Worm (Caenorhabditis elegans) whole organism, L3 larva: ENCODE measurements around the gene C03C10.2.

Experiments
- ZK546.5 ChIP-seq: sonication (generic microtip); optimal IDR thresholded peaks from 2 replicates; lab custom pipeline; 2017; ENCODE audit warnings: missing biosample characterization, missing genetic modification characterization
- aly-2 ChIP-seq: fragments of 150-350 bp; optimal IDR thresholded peaks from 2 replicates; lab custom pipeline; 2014; ENCODE audit warnings: missing biosample characterization, missing genetic modification characterization
- ceh-28 ChIP-seq: fragments of 150-350 bp; optimal IDR thresholded peaks from 2 replicates; lab custom pipeline; 2014; ENCODE audit warnings: missing biosample characterization, missing genetic modification reagents, missing genetic modification characterization
- ceh-9 ChIP-seq: sonication (generic microtip); optimal IDR thresholded peaks from 2 replicates; lab custom pipeline; 2018; ENCODE audit warnings: missing biosample characterization, missing genetic modification characterization
- daf-12 ChIP-seq: fragments of 150-350 bp; optimal IDR thresholded peaks from 2 replicates; lab custom pipeline; 2014; ENCODE audit warnings: missing biosample characterization, missing genetic modification reagents, missing genetic modification characterization
- egl-27 ChIP-seq: sonication (generic microtip); optimal IDR thresholded peaks from 4 replicates; lab custom pipeline; 2017; ENCODE audit warnings: missing biosample characterization, missing genetic modification reagents, missing genetic modification characterization
- elt-2 ChIP-seq: sonication (generic microtip); optimal IDR thresholded peaks from 2 replicates; lab custom pipeline; 2016; ENCODE audit warnings: missing genetic modification reagents, mild to moderate bottlenecking, missing genetic modification characterization, missing compliant biosample characterization
- fkh-10 ChIP-seq: sonication (generic microtip); optimal IDR thresholded peaks from 2 replicates; lab custom pipeline; 2017; ENCODE audit warnings: missing biosample characterization, missing genetic modification reagents, missing genetic modification characterization
- fkh-2 ChIP-seq: fragments of 150-350 bp; optimal IDR thresholded peaks from 2 replicates; lab custom pipeline; 2014; ENCODE audit warnings: missing biosample characterization, missing genetic modification reagents, missing genetic modification characterization
- hmg-11 ChIP-seq: sonication (generic microtip); optimal IDR thresholded peaks from 2 replicates; lab custom pipeline; 2016; ENCODE audit warnings: missing genetic modification characterization, missing compliant biosample characterization
- jun-1 ChIP-seq: fragments of 150-350 bp; optimal IDR thresholded peaks from 2 replicates; lab custom pipeline; 2014; ENCODE audit warnings: missing biosample characterization, missing genetic modification reagents, missing genetic modification characterization
- lin-15B ChIP-seq: fragments of 150-350 bp; optimal IDR thresholded peaks from 2 replicates; lab custom pipeline; 2014; ENCODE audit warnings: missing biosample characterization, missing genetic modification characterization
- lin-39 ChIP-seq: fragments of 150-350 bp; optimal IDR thresholded peaks from 2 replicates; lab custom pipeline; 2018; ENCODE audit warnings: missing biosample characterization, missing genetic modification reagents, missing genetic modification characterization
- mdl-1 ChIP-seq: fragments of 150-350 bp; optimal IDR thresholded peaks from 2 replicates; lab custom pipeline; 2014; ENCODE audit warnings: missing biosample characterization, missing genetic modification characterization
- mml-1 ChIP-seq: fragments of 150-350 bp; sonication (generic microtip); optimal IDR thresholded peaks from 3 replicates; lab custom pipeline; 2014; ENCODE audit warnings: missing biosample characterization, missing genetic modification characterization
- nfya-1 ChIP-seq: sonication (generic microtip); optimal IDR thresholded peaks from 2 replicates; lab custom pipeline; 2017; ENCODE audit warnings: missing genetic modification characterization, mild to moderate bottlenecking, missing compliant biosample characterization, antibody characterized with exemption, moderate library complexity; ENCODE audit not compliant: insufficient read depth
- nhr-23 ChIP-seq: fragments of 150-350 bp; optimal IDR thresholded peaks from 2 replicates; lab custom pipeline; 2014; ENCODE audit warnings: missing biosample characterization, missing genetic modification reagents, missing genetic modification characterization
- nhr-237 ChIP-seq: fragments of 150-350 bp; optimal IDR thresholded peaks from 2 replicates; lab custom pipeline; 2014; ENCODE audit warnings: missing biosample characterization, missing genetic modification characterization
- nhr-43 ChIP-seq: sonication (generic microtip); optimal IDR thresholded peaks from 2 replicates; lab custom pipeline; 2016; ENCODE audit warnings: mild to moderate bottlenecking, missing genetic modification characterization, missing compliant biosample characterization; ENCODE audit not compliant: poor library complexity, severe bottlenecking
- nhr-67 ChIP-seq: fragments of 150-350 bp; optimal IDR thresholded peaks from 2 replicates; lab custom pipeline; 2014; ENCODE audit warnings: missing biosample characterization, missing genetic modification characterization
- nhr-76 ChIP-seq: fragments of 150-350 bp; sonication (generic microtip); optimal IDR thresholded peaks from 5 replicates; lab custom pipeline; 2014; ENCODE audit warnings: missing biosample characterization, missing genetic modification characterization
- nhr-77 ChIP-seq: fragments of 150-350 bp; optimal IDR thresholded peaks from 2 replicates; lab custom pipeline; 2014; ENCODE audit warnings: missing biosample characterization, missing genetic modification characterization
- sea-2 ChIP-seq: fragments of 150-350 bp; sonication (generic microtip); optimal IDR thresholded peaks from 4 replicates; lab custom pipeline; 2014; ENCODE audit warnings: missing biosample characterization, missing genetic modification reagents, missing genetic modification characterization
- snpc-4 ChIP-seq: fragments of 150-350 bp; optimal IDR thresholded peaks from 2 replicates; lab custom pipeline; 2014; ENCODE audit warnings: missing biosample characterization, missing genetic modification characterization
- zag-1 ChIP-seq: fragments of 150-350 bp; optimal IDR thresholded peaks from 2 replicates; lab custom pipeline; 2014; ENCODE audit warnings: missing biosample characterization, missing genetic modification characterization
- ztf-11 ChIP-seq: fragments of 150-350 bp; optimal IDR thresholded peaks from 2 replicates; lab custom pipeline; 2014; ENCODE audit warnings: missing biosample characterization, missing genetic modification characterization

C03C10.2 gene

DNA sequence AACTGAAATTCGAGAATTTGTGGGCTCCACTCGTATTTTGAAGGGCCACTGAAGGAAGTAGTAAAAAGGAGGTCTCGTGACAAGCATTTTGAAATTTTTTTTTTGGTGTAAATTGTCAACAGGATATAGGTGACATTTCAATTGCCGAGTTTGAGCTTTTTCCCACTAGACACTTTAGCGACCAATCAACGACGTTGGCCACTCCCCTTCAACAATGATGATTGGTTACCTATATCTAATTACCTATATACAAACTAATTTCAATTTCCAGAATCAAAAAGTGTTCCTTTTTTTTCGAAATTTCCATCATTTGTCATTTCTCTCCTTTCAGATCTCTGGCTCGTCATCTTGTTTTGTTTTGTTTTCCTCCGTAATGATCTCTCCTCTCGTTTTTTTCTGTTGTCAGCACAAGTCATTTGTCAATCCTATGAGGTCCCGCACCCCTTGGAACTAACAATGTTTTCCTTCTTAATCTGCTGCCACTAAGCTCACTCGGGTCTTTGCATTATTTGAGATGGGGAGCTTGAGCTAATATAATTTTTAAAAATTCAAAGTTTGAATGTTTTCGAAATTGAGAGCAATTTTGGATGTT is 17.2 kb downstream of the C03C10.2 start:
- TF ChIP-seq lin-39 (peak; percentile 90), nfya-1 (tag; lab: Kevin White, UChicago) (peak; percentile 57), ZK546.5 (tag; lab: Kevin White, UChicago) (no peak)

DNA sequence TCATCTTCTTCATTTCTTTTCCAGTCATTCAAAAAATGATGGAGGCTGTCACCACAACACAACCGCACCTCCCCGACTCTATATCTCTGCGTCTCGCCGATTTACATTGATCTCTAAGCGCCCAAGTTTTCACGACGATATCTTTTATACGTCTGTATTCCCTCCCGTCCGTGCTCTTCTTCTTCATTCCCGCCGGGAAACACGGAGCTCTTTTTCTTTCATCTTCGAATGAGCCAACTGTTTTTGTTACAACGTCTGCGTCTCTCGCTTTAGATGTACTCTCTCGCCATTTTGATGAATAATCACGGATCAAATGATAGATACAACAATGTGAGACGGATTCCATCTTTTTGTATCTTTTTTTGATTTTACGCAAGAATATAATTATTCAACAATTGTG is 22.7 kb downstream of the C03C10.2 start:
- TF ChIP-seq ceh-28 (tag; lab: Kevin White, UChicago): no peak
- TF ChIP-seq elt-2 (tag; lab: Kevin White, UChicago): no peak
- TF ChIP-seq egl-27: no peak
- no peak for TF ChIP-seq fkh-2
- peak; percentile 9 for TF ChIP-seq nfya-1 (tag; lab: Kevin White, UChicago)
- no peak for TF ChIP-seq snpc-4 (tag; lab: Kevin White, UChicago)

ce11 chrIII:4115085-4115484 is 24.2 kb downstream of the C03C10.2 start, which contains the start of gene unc-103:
Gene unc-103, plus strand, starts transcription at chrIII:4115385.
- TF ChIP-seq nhr-237 (tag; lab: Kevin White, UChicago) (no peak), fkh-10 (GFP tag; lab: Kevin White, UChicago) (no peak), nhr-77 (no peak), aly-2 (no peak), fkh-2 (no peak), sea-2 (GFP tag; lab: Kevin White, UChicago) (no peak), mml-1 (tag; lab: Kevin White, UChicago) (no peak), hmg-11 (tag; lab: Kevin White, UChicago) (no peak), zag-1 (no peak), ztf-11 (tag; lab: Kevin White, UChicago) (no peak)
- TF ChIP-seq, all 47 proteins: peak for 0

- TF ChIP-seq mdl-1 (tag; lab: Kevin White, UChicago): no peak
Measured at ce11 chrIII:4119736-4120135, 28.9 kb downstream of the C03C10.2 start.

DNA sequence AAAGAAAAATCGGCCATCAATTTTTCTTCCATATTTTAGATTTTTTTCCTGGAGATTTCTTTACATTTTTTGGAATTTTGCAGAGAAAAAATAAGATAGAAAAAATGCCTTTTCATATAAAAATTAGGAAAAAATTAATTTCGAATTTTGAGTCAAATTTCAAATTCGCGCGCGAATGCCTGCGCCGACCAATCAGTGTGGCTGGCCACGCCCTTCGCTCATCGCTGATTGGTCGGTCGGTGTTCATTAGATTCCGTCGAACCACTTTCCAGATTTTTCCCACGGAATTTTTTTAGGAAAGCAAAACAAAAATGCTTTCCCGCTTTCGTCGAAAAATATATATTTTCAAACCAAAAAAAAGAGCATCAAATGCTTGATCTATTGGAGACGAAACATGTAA is 29.5 kb downstream of the C03C10.2 start:
- no peak for TF ChIP-seq mdl-1 (tag; lab: Kevin White, UChicago)
- peak; percentile 74 for TF ChIP-seq nfya-1 (tag; lab: Kevin White, UChicago)

DNA sequence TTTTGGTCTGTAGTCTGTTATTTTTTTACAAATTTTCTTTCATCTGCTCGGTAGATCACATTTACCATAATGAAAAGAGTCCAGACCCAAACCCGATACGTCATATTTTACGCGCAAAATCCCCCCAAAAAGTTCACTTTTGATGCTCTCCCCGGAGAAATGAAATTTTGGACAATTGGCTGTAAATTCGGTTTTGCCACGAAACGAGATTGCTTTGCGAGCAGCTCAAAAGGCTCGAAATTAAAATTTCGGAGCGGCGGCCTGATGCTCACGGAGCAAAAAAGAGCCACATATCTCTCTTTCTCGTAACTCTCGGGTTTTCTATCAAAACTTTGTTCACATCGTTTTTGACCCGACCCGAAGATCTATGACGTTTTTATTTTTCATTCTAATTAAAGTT is 32.4 kb downstream of the C03C10.2 start:
- no peak for TF ChIP-seq daf-12
- TF ChIP-seq fkh-10 (GFP tag; lab: Kevin White, UChicago): peak; percentile 3

ce11 chrIII:4123900-4124299 is 33.0 kb downstream of the C03C10.2 start:
- TF ChIP-seq jun-1 (tag; lab: Kevin White, UChicago): no peak
- TF ChIP-seq ceh-28 (tag; lab: Kevin White, UChicago): no peak
- TF ChIP-seq lin-15B (tag; lab: Kevin White, UChicago): no peak
- TF ChIP-seq nhr-76 (tag; lab: Kevin White, UChicago): no peak
- peak; percentile 14 for TF ChIP-seq fkh-10 (GFP tag; lab: Kevin White, UChicago)

DNA sequence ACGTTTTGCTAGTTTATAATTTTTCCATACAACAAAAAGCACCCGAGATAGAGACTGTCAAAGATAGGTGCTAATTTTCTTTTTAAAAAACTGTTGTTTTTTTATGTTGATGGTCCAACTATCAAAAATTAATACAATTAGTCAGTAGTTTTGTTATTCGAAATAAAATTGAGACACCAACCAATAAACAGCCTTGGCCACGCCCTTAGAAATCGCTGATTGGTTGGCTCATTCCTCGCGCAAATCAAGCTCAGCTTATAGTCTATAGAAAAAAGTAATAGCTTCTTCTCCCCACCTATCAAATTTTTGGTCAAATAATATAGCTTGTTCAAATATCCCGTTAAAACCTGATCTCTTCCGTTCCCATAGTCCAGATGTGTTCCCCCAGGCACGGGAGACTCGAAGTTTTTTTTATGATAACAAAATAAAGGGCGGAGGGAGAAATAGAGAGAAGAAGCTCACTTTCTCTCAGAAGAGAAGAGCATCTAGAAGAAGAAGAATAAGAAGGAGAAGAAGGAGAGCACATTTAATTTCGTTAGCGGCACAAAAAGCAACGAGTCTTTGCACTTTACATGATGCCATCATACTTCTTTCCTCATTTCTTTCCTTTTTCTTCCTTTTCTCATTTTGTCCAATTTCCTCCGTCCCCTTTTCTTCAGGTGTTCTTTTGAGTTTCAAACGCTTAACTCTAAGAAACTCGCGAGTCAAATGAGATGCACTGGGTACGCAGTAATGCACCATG is 41.1 kb downstream of the C03C10.2 start:
- TF ChIP-seq nhr-23 (tag; lab: Kevin White, UChicago) (no peak), nhr-43 (tag; lab: Kevin White, UChicago) (no peak), elt-2 (tag; lab: Kevin White, UChicago) (no peak), nhr-67 (tag; lab: Kevin White, UChicago) (no peak), fkh-10 (GFP tag; lab: Kevin White, UChicago) (peak; percentile 50), nfya-1 (tag; lab: Kevin White, UChicago) (peak; percentile 95), ceh-9 (no peak), ceh-28 (tag; lab: Kevin White, UChicago) (no peak)
